Fruit fly (Drosophila melanogaster) whole organism, embryonic: Measurements from ENCODE around the gene CG13021.

Source experiments
- Aef1 ChIP-seq: fragments of 200-800 bp; sonication (Bioruptor generic); IDR thresholded peaks from 3 replicates; pipeline ENCODE4 v1.3.6; 2022; ENCODE audit warnings: missing biosample characterization, missing genetic modification characterization
- Awh ChIP-seq: fragments of 200-800 bp; sonication (Bioruptor generic); IDR thresholded peaks from 2 replicates; pipeline ENCODE4, ENCODE4 v1.3.6; 2022; ENCODE audit warnings: missing biosample characterization, missing genetic modification characterization
- CG11398 ChIP-seq: fragments of 200-800 bp; sonication (Bioruptor generic); optimal IDR thresholded peaks from 2 replicates; lab custom pipeline; 2016; ENCODE audit warnings: missing biosample characterization, missing genetic modification characterization
- CG14014 ChIP-seq: fragments of 200-800 bp; sonication (Bioruptor generic); IDR thresholded peaks from 2 replicates; pipeline ENCODE4 v1.3.6; 2022; ENCODE audit warnings: missing biosample characterization, missing genetic modification characterization
- CG16813 ChIP-seq: fragments of 200-800 bp; sonication (Bioruptor generic); IDR thresholded peaks from 3 replicates; pipeline ENCODE4 v1.3.6; 2022; ENCODE audit warnings: missing biosample characterization, missing genetic modification characterization; ENCODE audit not compliant: partially characterized antibody
- CG17385 ChIP-seq: fragments of 200-800 bp; sonication (Bioruptor generic); optimal IDR thresholded peaks from 3 replicates; lab custom pipeline; 2018; ENCODE audit warnings: missing biosample characterization, mild to moderate bottlenecking, missing genetic modification characterization
- CG17912 ChIP-seq: fragments of 200-800 bp; sonication (Bioruptor generic); optimal IDR thresholded peaks from 2 replicates; lab custom pipeline; 2018; ENCODE audit warnings: missing biosample characterization, mild to moderate bottlenecking, missing genetic modification characterization
- CG18599 ChIP-seq: fragments of 200-800 bp; sonication (Bioruptor generic); optimal IDR thresholded peaks from 3 replicates; lab custom pipeline; 2017; ENCODE audit warnings: missing biosample characterization, missing genetic modification characterization, mild to moderate bottlenecking, moderate library complexity, missing genetic modification reagents
- CG3407 ChIP-seq: fragments of 200-800 bp; sonication (Bioruptor generic); optimal IDR thresholded peaks from 2 replicates; lab custom pipeline; 2018; ENCODE audit warnings: missing biosample characterization, mild to moderate bottlenecking, missing genetic modification characterization
- CG4820 ChIP-seq: fragments of 200-800 bp; sonication (Bioruptor generic); optimal IDR thresholded peaks from 3 replicates; lab custom pipeline; 2016; ENCODE audit warnings: missing biosample characterization, missing genetic modification characterization
- CG7928 ChIP-seq: fragments of 200-800 bp; sonication (Bioruptor generic); optimal IDR thresholded peaks from 2 replicates; lab custom pipeline; 2017; ENCODE audit warnings: missing biosample characterization, mild to moderate bottlenecking, missing genetic modification characterization
- CG9797 ChIP-seq: fragments of 200-800 bp; sonication (Bioruptor generic); optimal IDR thresholded peaks from 3 replicates; lab custom pipeline; 2018; ENCODE audit warnings: missing biosample characterization, mild to moderate bottlenecking, missing genetic modification characterization
- CG9817 ChIP-seq: fragments of 200-800 bp; sonication (Bioruptor generic); optimal IDR thresholded peaks from 2 replicates; lab custom pipeline; 2018; ENCODE audit warnings: missing biosample characterization, mild to moderate bottlenecking, missing genetic modification characterization, moderate library complexity
- CG9932 ChIP-seq: fragments of 200-800 bp; sonication (Bioruptor generic); IDR thresholded peaks from 2 replicates; pipeline ENCODE4 v1.3.6; 2022; ENCODE audit warnings: missing biosample characterization, missing genetic modification characterization
- Dip3 ChIP-seq: fragments of 200-800 bp; sonication (Bioruptor generic); optimal IDR thresholded peaks from 3 replicates; lab custom pipeline; 2016; ENCODE audit warnings: missing biosample characterization, missing genetic modification characterization
- Dp ChIP-seq: fragments of 200-800 bp; sonication (Bioruptor generic); optimal IDR thresholded peaks from 2 replicates; lab custom pipeline; 2018; ENCODE audit warnings: missing biosample characterization, mild to moderate bottlenecking, missing genetic modification characterization, moderate library complexity
- E2f2 ChIP-seq: fragments of 200-800 bp; sonication (Bioruptor generic); IDR thresholded peaks from 2 replicates; pipeline ENCODE4 v1.3.6; 2022; ENCODE audit warnings: missing biosample characterization, missing genetic modification characterization
- H15 ChIP-seq: fragments of 200-800 bp; sonication (Bioruptor generic); IDR thresholded peaks from 3 replicates; pipeline ENCODE4 v1.3.6; 2022; ENCODE audit warnings: missing biosample characterization, missing genetic modification characterization
- HLH54F ChIP-seq: fragments of 200-800 bp; sonication (Bioruptor generic); optimal IDR thresholded peaks from 3 replicates; lab custom pipeline; 2016; ENCODE audit warnings: missing biosample characterization, missing genetic modification characterization
- HmgD ChIP-seq: fragments of 200-800 bp; sonication (Bioruptor generic); optimal IDR thresholded peaks from 3 replicates; lab custom pipeline; 2016; ENCODE audit warnings: missing biosample characterization, missing genetic modification characterization
- Hr78 ChIP-seq, 2 experiments: fragments of 200-800 bp in 1 of 2; fragments of >200 bp in 1 of 2; sonication (Bioruptor generic) in 1 of 2; optimal IDR thresholded peaks; 2 replicates each; lab custom pipeline; 2017 to 2019; ENCODE audit warnings: missing biosample characterization in 2 of 2, missing genetic modification characterization in 2 of 2, mild to moderate bottlenecking in 1 of 2, moderate library complexity in 1 of 2
- Lim3 ChIP-seq: fragments of 200-800 bp; sonication (Bioruptor generic); IDR thresholded peaks from 2 replicates; pipeline ENCODE4 v1.3.6; 2022; ENCODE audit warnings: missing biosample characterization, missing genetic modification characterization
- MBD-R2 ChIP-seq: fragments of 200-800 bp; sonication (Bioruptor generic); IDR thresholded peaks from 2 replicates; pipeline ENCODE4 v1.3.6; 2022; ENCODE audit warnings: missing biosample characterization, missing genetic modification characterization
- Med ChIP-seq: fragments of 200-800 bp; sonication (Bioruptor generic); peaks from one replicate; lab custom pipeline; 2016; ENCODE audit warnings: missing biosample characterization, missing genetic modification characterization, mild to moderate bottlenecking, inconsistent platforms, moderate library complexity
- Mrtf ChIP-seq: fragments of 200-800 bp; sonication (Bioruptor generic); IDR thresholded peaks from 3 replicates; pipeline ENCODE4 v1.3.6; 2022; ENCODE audit warnings: missing biosample characterization, missing genetic modification characterization
- NC2α ChIP-seq: fragments of 200-800 bp; sonication (Bioruptor generic); optimal IDR thresholded peaks from 2 replicates; lab custom pipeline; 2016; ENCODE audit warnings: missing biosample characterization, missing genetic modification characterization
- ase ChIP-seq: fragments of 200-800 bp; sonication (Bioruptor generic); IDR thresholded peaks from 3 replicates; pipeline ENCODE4 v1.3.6; 2022; ENCODE audit warnings: missing biosample characterization, missing genetic modification characterization
- br ChIP-seq: fragments of >200 bp; optimal IDR thresholded peaks from 2 replicates; lab custom pipeline; 2017
- btn ChIP-seq: fragments of 200-800 bp; sonication (Bioruptor generic); optimal IDR thresholded peaks from 2 replicates; lab custom pipeline; 2016; ENCODE audit warnings: missing biosample characterization, missing genetic modification characterization
- cad ChIP-seq: fragments of >200 bp; optimal IDR thresholded peaks from 2 replicates; lab custom pipeline; 2017; ENCODE audit warnings: missing biosample characterization, missing genetic modification characterization
- cas ChIP-seq: fragments of 200-800 bp; sonication (Bioruptor generic); IDR thresholded peaks from 2 replicates; pipeline ENCODE4 v1.3.6; 2022; ENCODE audit warnings: missing biosample characterization, missing genetic modification characterization
- chinmo ChIP-seq: fragments of 200-800 bp; sonication (Bioruptor generic); IDR thresholded peaks from 4 replicates; pipeline ENCODE4 v1.3.6; 2022; ENCODE audit warnings: missing biosample characterization, missing genetic modification characterization; ENCODE audit not compliant: partially characterized antibody
- croc ChIP-seq: fragments of 200-800 bp; sonication (Bioruptor generic); conservative IDR thresholded peaks from 3 replicates; pipeline ENCODE4 v1.3.6; 2022; ENCODE audit warnings: missing biosample characterization, missing genetic modification characterization
- ftz-f1 ChIP-seq: fragments of 200-800 bp; sonication (Bioruptor generic); optimal IDR thresholded peaks from 2 replicates; lab custom pipeline; 2016; ENCODE audit warnings: missing biosample characterization, missing genetic modification characterization
- grau ChIP-seq: fragments of 200-800 bp; optimal IDR thresholded peaks from 3 replicates; lab custom pipeline; 2019; ENCODE audit warnings: missing biosample characterization, mild to moderate bottlenecking, missing genetic modification characterization, moderate library complexity
- gro ChIP-seq: fragments of 200-800 bp; sonication (Bioruptor generic); optimal IDR thresholded peaks from 2 replicates; lab custom pipeline; 2016; ENCODE audit warnings: missing biosample characterization, missing genetic modification characterization
- gsb ChIP-seq: fragments of 200-800 bp; sonication (Bioruptor generic); IDR thresholded peaks from 2 replicates; pipeline ENCODE4 v1.3.6; 2022; ENCODE audit warnings: missing biosample characterization, missing genetic modification characterization
- gsb-n ChIP-seq: fragments of 200-800 bp; sonication (Bioruptor generic); optimal IDR thresholded peaks from 3 replicates; lab custom pipeline; 2018; ENCODE audit warnings: missing biosample characterization, mild to moderate bottlenecking, missing genetic modification characterization
- jing ChIP-seq: fragments of 200-800 bp; sonication (Bioruptor generic); optimal IDR thresholded peaks from 2 replicates; lab custom pipeline; 2018; ENCODE audit warnings: missing biosample characterization, mild to moderate bottlenecking, missing genetic modification characterization
- klu ChIP-seq: fragments of 200-800 bp; sonication (Bioruptor generic); IDR thresholded peaks from 2 replicates; pipeline ENCODE4 v1.3.6; 2022; ENCODE audit warnings: missing biosample characterization, missing genetic modification characterization
- lbe ChIP-seq: fragments of 200-800 bp; sonication (Bioruptor generic); optimal IDR thresholded peaks from 2 replicates; lab custom pipeline; 2016; ENCODE audit warnings: missing biosample characterization, mild to moderate bottlenecking, missing genetic modification characterization
- maf-S ChIP-seq: fragments of 200-800 bp; sonication (Bioruptor generic); optimal IDR thresholded peaks from 2 replicates; lab custom pipeline; 2016; ENCODE audit warnings: missing biosample characterization, missing genetic modification characterization
- odd ChIP-seq: fragments of 200-800 bp; sonication (Bioruptor generic); optimal IDR thresholded peaks from 2 replicates; lab custom pipeline; 2017; ENCODE audit warnings: missing biosample characterization, mild to moderate bottlenecking, missing genetic modification characterization
- pnt ChIP-seq: fragments of 200-800 bp; sonication (Bioruptor generic); optimal IDR thresholded peaks from 3 replicates; lab custom pipeline; 2016; ENCODE audit warnings: missing biosample characterization, missing genetic modification characterization
- prd ChIP-seq, 3 experiments: fragments of >200 bp in 2 of 3; fragments of 200-800 bp in 1 of 3; sonication (Bioruptor generic) in 1 of 3; optimal IDR thresholded peaks in 2 of 3; IDR thresholded peaks in 1 of 3; 2 replicates in 2 of 3; 3 replicates in 1 of 3; pipeline versions ENCODE4 v1.3.6 to Lab custom; 2017 to 2022; ENCODE audit warnings: missing biosample characterization in 1 of 3, missing genetic modification characterization in 1 of 3
- psq ChIP-seq: fragments of 200-800 bp; sonication (Bioruptor generic); optimal IDR thresholded peaks from 2 replicates; lab custom pipeline; 2017; ENCODE audit warnings: missing biosample characterization, missing genetic modification characterization
- sens ChIP-seq: fragments of 200-800 bp; sonication (Bioruptor generic); peaks from one replicate; lab custom pipeline; 2016; ENCODE audit warnings: missing biosample characterization, missing genetic modification characterization
- shn ChIP-seq: fragments of 200-800 bp; sonication (Bioruptor generic); optimal IDR thresholded peaks from 3 replicates; lab custom pipeline; 2016; ENCODE audit warnings: missing biosample characterization, missing genetic modification characterization
- sima ChIP-seq: fragments of 200-800 bp; sonication (Bioruptor generic); optimal IDR thresholded peaks from 2 replicates; lab custom pipeline; 2016; ENCODE audit warnings: missing biosample characterization, missing genetic modification characterization
- sisA ChIP-seq: fragments of 200-800 bp; sonication (Bioruptor generic); IDR thresholded peaks from 2 replicates; pipeline ENCODE4 v1.3.6; 2022; ENCODE audit warnings: missing biosample characterization, missing genetic modification characterization
- slp2 ChIP-seq: fragments of 200-800 bp; sonication (Bioruptor generic); optimal IDR thresholded peaks from 2 replicates; lab custom pipeline; 2016; ENCODE audit warnings: missing biosample characterization, missing genetic modification characterization
- sob ChIP-seq: fragments of 200-800 bp; sonication (Bioruptor generic); IDR thresholded peaks from 2 replicates; pipeline ENCODE4 v1.3.6; 2022; ENCODE audit warnings: missing biosample characterization, missing genetic modification characterization
- sqz ChIP-seq: fragments of 200-800 bp; sonication (Bioruptor generic); optimal IDR thresholded peaks from 3 replicates; lab custom pipeline; 2018; ENCODE audit warnings: missing biosample characterization, mild to moderate bottlenecking, missing genetic modification characterization

Gene CG13021

dm6 chrX:3476009-3476408, 38.1 kb upstream of the CG13021 start (continued):
- TF ChIP-seq gro (GFP tag; lab: Kevin White, UChicago) = no peak
- TF ChIP-seq odd (GFP tag; lab: Kevin White, UChicago) = no peak
- peak; percentile 9 for TF ChIP-seq slp2 (GFP tag; lab: Kevin White, UChicago)
- no peak for TF ChIP-seq sima (GFP tag; lab: Kevin White, UChicago)
- no peak for TF ChIP-seq MBD-R2 (GFP tag; lab: Robert Waterston, UW)
- TF ChIP-seq CG11398 = no peak
- no peak for TF ChIP-seq btn (GFP tag; lab: Kevin White, UChicago)
- TF ChIP-seq cas (GFP tag; lab: Robert Waterston, UW) = no peak
- no peak for TF ChIP-seq jing (GFP tag; lab: Kevin White, UChicago)
- TF ChIP-seq CG17912 (GFP tag; lab: Kevin White, UChicago) = no peak
- no peak for TF ChIP-seq cad (GFP tag; lab: Kevin White, UChicago)
- TF ChIP-seq sisA (GFP tag; lab: Robert Waterston, UW) = peak; percentile 50; the same call in 1 of the 2 replicates
- TF ChIP-seq CG7928 (GFP tag; lab: Kevin White, UChicago) = no peak
- no peak for TF ChIP-seq chinmo (GFP tag; lab: Robert Waterston, UW)
- TF ChIP-seq lbe (GFP tag; lab: Kevin White, UChicago) = no peak
- no peak for TF ChIP-seq HmgD (GFP tag; lab: Kevin White, UChicago)
- no peak for TF ChIP-seq ase (GFP tag; lab: Robert Waterston, UW)
- TF ChIP-seq gsb (GFP tag; lab: Robert Waterston, UW) = no peak
- TF ChIP-seq Lim3 = no peak
- TF ChIP-seq ftz-f1 = no peak
- TF ChIP-seq CG18599 = no peak
- peak; percentile 41 for TF ChIP-seq CG4820
- TF ChIP-seq Awh (GFP tag; lab: Robert Waterston, UW) = no peak
- TF ChIP-seq NC2α (GFP tag; lab: Kevin White, UChicago) = no peak
- TF ChIP-seq CG3407 (GFP tag; lab: Kevin White, UChicago) = peak; percentile 0
- TF ChIP-seq pnt (GFP tag; lab: Kevin White, UChicago) = no peak
- no peak for TF ChIP-seq CG16813 (GFP tag; lab: Robert Waterston, UW)
- TF ChIP-seq CG9817 = no peak
- no peak for TF ChIP-seq croc (GFP tag; lab: Robert Waterston, UW)
- peak; percentile 26; the same call in 1 of the 2 replicates for TF ChIP-seq E2f2 (GFP tag; lab: Robert Waterston, UW)
- no peak for TF ChIP-seq sqz (GFP tag; lab: Kevin White, UChicago)
- peak; percentile 18; the same call in 1 of the 3 replicates for TF ChIP-seq Aef1 (GFP tag; lab: Robert Waterston, UW)
- no peak for TF ChIP-seq psq (GFP tag; lab: Kevin White, UChicago)
- no peak for TF ChIP-seq CG9797 (GFP tag; lab: Kevin White, UChicago)
- TF ChIP-seq HLH54F = peak; percentile 2
- TF ChIP-seq br (lab: Kevin White, UChicago) = no peak
- no peak for TF ChIP-seq sob (GFP tag; lab: Robert Waterston, UW)
- no peak for TF ChIP-seq H15 (GFP tag; lab: Robert Waterston, UW)
- no peak for TF ChIP-seq Mrtf (GFP tag; lab: Robert Waterston, UW)
- TF ChIP-seq Dip3 (GFP tag; lab: Kevin White, UChicago) = no peak
- TF ChIP-seq grau (tag; lab: Kevin White, UChicago) = peak; percentile 34
- TF ChIP-seq gsb-n (tag; lab: Kevin White, UChicago) = no peak
- no peak for TF ChIP-seq Dp
- peak; percentile 32 for TF ChIP-seq CG17385 (GFP tag; lab: Kevin White, UChicago)
- TF ChIP-seq prd (optimal IDR thresholded peaks at IDR 0.05; lab: Kevin White, UChicago) = no peak
- TF ChIP-seq prd (GFP tag; IDR thresholded peaks at IDR 0.05; lab: Robert Waterston, UW) = peak; percentile 81
- TF ChIP-seq CG9932 (GFP tag; lab: Robert Waterston, UW) = peak; percentile 15; the same call in 1 of the 2 replicates
- 0 out of 2 replicates have a peak, but pooled peaks have one; percentile 9 for TF ChIP-seq klu (GFP tag; lab: Robert Waterston, UW)
- 0 out of 2 replicates have a peak, but pooled peaks have one; percentile 26 for TF ChIP-seq CG14014 (GFP tag; lab: Robert Waterston, UW)
- no peak for TF ChIP-seq shn (GFP tag; lab: Kevin White, UChicago)
- TF ChIP-seq maf-S (GFP tag; lab: Kevin White, UChicago) = peak; percentile 2
- no peak for TF ChIP-seq Hr78 (GFP tag; optimal IDR thresholded peaks at IDR 0.05; lab: Kevin White, UChicago)
- TF ChIP-seq sens = peak; percentile 90
- TF ChIP-seq Med (GFP tag; lab: Kevin White, UChicago) = peak; percentile 78
